Worm (Caenorhabditis elegans): ENCODE data around the gene glb-30.

The glb-30 gene

ce11 chrIII:1695006-1695405, 26.6 kb upstream of the glb-30 start, which contains the start of gene srd-64:
Gene srd-64 (minus strand): TSS chrIII:1695106.
- TF ChIP-seq madf-9 (GFP tag; conservative IDR thresholded peaks at IDR 0.05): no peak
- TF ChIP-seq set-16 (GFP tag; IDR thresholded peaks at IDR 0.05): no peak
- no peak for TF ChIP-seq egl-27 (tag; optimal IDR thresholded peaks at IDR 0.05)

ce11 chrIII:1689927-1690326, 21.5 kb upstream of the glb-30 start, which contains the start of gene Y22D7AR.14:
Gene Y22D7AR.14 (minus strand): TSS chrIII:1690027.
- TF ChIP-seq daf-8 (GFP tag; IDR thresholded peaks at IDR 0.05) (no peak), dmd-8 (GFP tag; IDR thresholded peaks at IDR 0.05) (no peak), lir-3 (tag; optimal IDR thresholded peaks at IDR 0.05) (no peak), egl-43 (GFP tag; IDR thresholded peaks at IDR 0.05) (no peak), lin-13 (GFP tag; optimal IDR thresholded peaks at IDR 0.05) (no peak), mep-1 (tag; optimal IDR thresholded peaks at IDR 0.05) (no peak), F37D6.2 (tag; optimal IDR thresholded peaks at IDR 0.05) (no peak), spr-1 (tag; optimal IDR thresholded peaks at IDR 0.05) (no peak), nhr-6 (tag; optimal IDR thresholded peaks at IDR 0.05) (no peak), php-3 (GFP tag; IDR thresholded peaks at IDR 0.05) (no peak), nhr-41 (GFP tag; IDR thresholded peaks at IDR 0.05) (no peak), zip-11 (GFP tag; IDR thresholded peaks at IDR 0.05) (no peak), vab-7 (GFP tag; IDR thresholded peaks at IDR 0.05) (no peak)

- TF ChIP-seq lin-39 (tag; optimal IDR thresholded peaks at IDR 0.05) (no peak), unc-130 (GFP tag; optimal IDR thresholded peaks at IDR 0.05) (no peak), ceh-28 (tag; optimal IDR thresholded peaks at IDR 0.05) (no peak), nhr-111 (GFP tag; optimal IDR thresholded peaks at IDR 0.05) (no peak), R02D3.7 (tag; optimal IDR thresholded peaks at IDR 0.05) (no peak), nhr-6 (tag; optimal IDR thresholded peaks at IDR 0.05) (no peak), egl-27 (tag; optimal IDR thresholded peaks at IDR 0.05) (no peak), Y75B8A.6 (GFP tag; IDR thresholded peaks at IDR 0.05) (no peak), Y5F2A.4 (GFP tag; optimal IDR thresholded peaks at IDR 0.05) (no peak), mes-2 (tag; optimal IDR thresholded peaks at IDR 0.05; ENCODE audit: poor library complexity, severe bottlenecking) (no peak), nhr-77 (tag; optimal IDR thresholded peaks at IDR 0.05) (no peak), F49E8.2 (tag; optimal IDR thresholded peaks at IDR 0.05; ENCODE audit: borderline replicate concordance) (no peak), ztf-11 (tag; optimal IDR thresholded peaks at IDR 0.05) (no peak), rbr-2 (tag; optimal IDR thresholded peaks at IDR 0.05) (no peak), php-3 (GFP tag; IDR thresholded peaks at IDR 0.05) (no peak)
Observed at ce11 chrIII:1687999-1688398, 19.6 kb upstream of the glb-30 start, which contains the start of gene Y22D7AR.7. Gene Y22D7AR.7 (minus strand): TSS chrIII:1688099.

ce11 chrIII:1682262-1682661, 13.8 kb upstream of the glb-30 start:
- peak; percentile 5 for TF ChIP-seq aha-1 (tag)
- peak in 1 of 2 experiments; percentile 21 for TF ChIP-seq daf-16 (GFP tag; optimal IDR thresholded peaks at IDR 0.05)
- no peak for TF ChIP-seq daf-16 (tag; optimal IDR thresholded peaks at IDR 0.05)
- no peak for TF ChIP-seq spr-3 (GFP tag; optimal IDR thresholded peaks at IDR 0.05)
- peak; percentile 95 for TF ChIP-seq mxl-3 (GFP tag; optimal IDR thresholded peaks at IDR 0.05)
- TF ChIP-seq nhr-11 (tag; optimal IDR thresholded peaks at IDR 0.05): peak; percentile 64
- TF ChIP-seq F10B5.3 (tag; optimal IDR thresholded peaks at IDR 0.05): no peak
- TF ChIP-seq hlh-11 (tag; optimal IDR thresholded peaks at IDR 0.05): peak; percentile 79
- peak; percentile 61 to 86 for TF ChIP-seq mdl-1 (tag; optimal IDR thresholded peaks at IDR 0.05)
- TF ChIP-seq nhr-28 (tag; optimal IDR thresholded peaks at IDR 0.05): peak; percentile 62
- peak; percentile 94 for TF ChIP-seq hlh-30 (tag; optimal IDR thresholded peaks at IDR 0.05; ENCODE audit: insufficient read depth)
- TF ChIP-seq dmd-6 (GFP tag; IDR thresholded peaks at IDR 0.05): peak; percentile 49; the same call in 1 of the 2 replicates

Data from whole organism, L4 larva.